Fruit fly (Drosophila melanogaster) whole organism, wandering third instar larva: Measurements from ENCODE around the gene CG4586.

Experiments used
- CG32264 ChIP-seq: fragments of 200-800 bp; sonication (Bioruptor generic); optimal IDR thresholded peaks from 2 replicates; lab custom pipeline; 2016; ENCODE audit warnings: missing biosample characterization, missing genetic modification characterization
- CG9705 ChIP-seq: fragments of 200-800 bp; sonication (Bioruptor generic); optimal IDR thresholded peaks from 2 replicates; lab custom pipeline; 2018; ENCODE audit warnings: missing biosample characterization, mild to moderate bottlenecking, missing genetic modification characterization
- CrebA ChIP-seq: fragments of 200-800 bp; sonication (Bioruptor generic); optimal IDR thresholded peaks from 2 replicates; lab custom pipeline; 2016; ENCODE audit warnings: missing biosample characterization, mild to moderate bottlenecking, missing genetic modification characterization, borderline replicate concordance
- Dif ChIP-seq: fragments of 200-275, 200-300 bp; sonication (Bioruptor generic); optimal IDR thresholded peaks from 2 replicates; lab custom pipeline; 2018; ENCODE audit warnings: missing biosample characterization, missing genetic modification characterization; ENCODE audit not compliant: partially characterized antibody
- GATAd ChIP-seq: sonication (Bioruptor generic); optimal IDR thresholded peaks from 2 replicates; lab custom pipeline; 2016; ENCODE audit warnings: missing biosample characterization, missing genetic modification characterization
- HLH106 ChIP-seq: fragments of 200-800 bp; optimal IDR thresholded peaks from 3 replicates; lab custom pipeline; 2019; ENCODE audit warnings: missing biosample characterization, mild to moderate bottlenecking, missing genetic modification characterization, moderate library complexity
- Hnf4 ChIP-seq: fragments of 200-800 bp; sonication (Bioruptor generic); optimal IDR thresholded peaks from 2 replicates; lab custom pipeline; 2016; ENCODE audit warnings: missing biosample characterization, mild to moderate bottlenecking, missing genetic modification characterization
- Hr78 ChIP-seq: fragments of >200 bp; optimal IDR thresholded peaks from 2 replicates; lab custom pipeline; 2017; ENCODE audit warnings: missing biosample characterization, missing genetic modification characterization
- Jra ChIP-seq: sonication (Bioruptor generic); optimal IDR thresholded peaks from 2 replicates; lab custom pipeline; 2016; ENCODE audit warnings: missing biosample characterization, missing genetic modification characterization
- Mio ChIP-seq: sonication (Bioruptor generic); optimal IDR thresholded peaks from 2 replicates; lab custom pipeline; 2016; ENCODE audit warnings: missing biosample characterization, missing genetic modification characterization
- Myc ChIP-seq: fragments of >200 bp; optimal IDR thresholded peaks from 2 replicates; lab custom pipeline; 2017
- N ChIP-seq: fragments of >200 bp; optimal IDR thresholded peaks from 2 replicates; lab custom pipeline; 2018; ENCODE audit warnings: missing biosample characterization, missing external identifiers, missing genetic modification characterization
- OdsH ChIP-seq: fragments of 200-800 bp; sonication (Bioruptor generic); optimal IDR thresholded peaks from 2 replicates; lab custom pipeline; 2016; ENCODE audit warnings: missing biosample characterization, mild to moderate bottlenecking, missing genetic modification characterization
- Rel ChIP-seq, 2 experiments: fragments of 200-800 bp; sonication (Bioruptor generic) in 1 of 2; optimal IDR thresholded peaks; 2 replicates in 1 of 2; 3 replicates in 1 of 2; lab custom pipeline; 2016 to 2019; ENCODE audit warnings: mild to moderate bottlenecking in 2 of 2, missing biosample characterization in 2 of 2, missing genetic modification characterization in 2 of 2, moderate library complexity in 1 of 2
- Sp1 ChIP-seq: fragments of 200-800 bp; sonication (Bioruptor generic); optimal IDR thresholded peaks from 3 replicates; lab custom pipeline; 2019; ENCODE audit warnings: missing biosample characterization, mild to moderate bottlenecking, missing genetic modification characterization, moderate library complexity
- Vsx2 ChIP-seq: fragments of 200-300, 225-300 bp; sonication (Bioruptor generic); optimal IDR thresholded peaks from 2 replicates; lab custom pipeline; 2018; ENCODE audit warnings: missing biosample characterization, missing genetic modification characterization; ENCODE audit not compliant: partially characterized antibody
- br ChIP-seq: fragments of 200-800 bp; sonication (Bioruptor generic); optimal IDR thresholded peaks from 2 replicates; lab custom pipeline; 2016; ENCODE audit warnings: missing biosample characterization, missing genetic modification characterization
- brk ChIP-seq: fragments of 200-800 bp; sonication (Bioruptor generic); optimal IDR thresholded peaks from 2 replicates; lab custom pipeline; 2016; ENCODE audit warnings: missing biosample characterization, mild to moderate bottlenecking, missing genetic modification characterization
- dl ChIP-seq, 2 experiments: fragments of 175-275, 200-275 bp in 1 of 2; fragments of 200-275 bp in 1 of 2; sonication (Bioruptor generic); optimal IDR thresholded peaks; lab custom pipeline; 2018; ENCODE audit warnings: mild to moderate bottlenecking in 2 of 2, missing biosample characterization in 2 of 2, missing genetic modification characterization in 2 of 2, moderate library complexity in 2 of 2; ENCODE audit not compliant: partially characterized antibody in 2 of 2, insufficient read depth in 1 of 2
- dmrt93B ChIP-seq: fragments of 200-800 bp; sonication (Bioruptor generic); optimal IDR thresholded peaks from 2 replicates; lab custom pipeline; 2018; ENCODE audit warnings: missing biosample characterization, mild to moderate bottlenecking, missing genetic modification characterization
- dsf ChIP-seq: sonication (Bioruptor generic); optimal IDR thresholded peaks from 2 replicates; lab custom pipeline; 2016; ENCODE audit warnings: missing biosample characterization, missing genetic modification characterization, borderline replicate concordance
- ey ChIP-seq: fragments of 200-800 bp; sonication (Bioruptor generic); optimal IDR thresholded peaks from 2 replicates; lab custom pipeline; 2016; ENCODE audit warnings: missing biosample characterization, missing genetic modification characterization
- foxo ChIP-seq, 2 experiments: fragments of 200-800 bp; sonication (Bioruptor generic); optimal IDR thresholded peaks; 2 replicates in 1 of 2; 3 replicates in 1 of 2; lab custom pipeline; 2016 to 2017; ENCODE audit warnings: missing biosample characterization in 2 of 2, missing genetic modification characterization in 2 of 2
- fru ChIP-seq: fragments of 200-800 bp; sonication (Bioruptor generic); optimal IDR thresholded peaks from 3 replicates; lab custom pipeline; 2016; ENCODE audit warnings: missing biosample characterization, mild to moderate bottlenecking, missing genetic modification characterization
- h ChIP-seq: fragments of 200-800 bp; sonication (Bioruptor generic); optimal IDR thresholded peaks from 3 replicates; lab custom pipeline; 2016; ENCODE audit warnings: missing biosample characterization, mild to moderate bottlenecking, missing genetic modification characterization
- lola ChIP-seq: fragments of >200 bp; optimal IDR thresholded peaks from 2 replicates; lab custom pipeline; 2017; ENCODE audit warnings: missing biosample characterization, missing genetic modification characterization
- pan ChIP-seq: fragments of >200 bp; optimal IDR thresholded peaks from 2 replicates; lab custom pipeline; 2017
- psq ChIP-seq: fragments of 200-800 bp; sonication (Bioruptor generic); optimal IDR thresholded peaks from 3 replicates; lab custom pipeline; 2017; ENCODE audit warnings: missing biosample characterization, mild to moderate bottlenecking, missing genetic modification characterization, moderate library complexity
- rgr ChIP-seq: fragments of 200-800 bp; sonication (Bioruptor generic); optimal IDR thresholded peaks from 3 replicates; lab custom pipeline; 2016; ENCODE audit warnings: missing biosample characterization, mild to moderate bottlenecking, missing genetic modification characterization
- sage ChIP-seq: fragments of 200-800 bp; sonication (Bioruptor generic); optimal IDR thresholded peaks from 2 replicates; lab custom pipeline; 2016; ENCODE audit warnings: missing biosample characterization, mild to moderate bottlenecking, missing genetic modification characterization
- sv ChIP-seq: fragments of 200-800 bp; sonication (Bioruptor generic); optimal IDR thresholded peaks from 3 replicates; lab custom pipeline; 2016; ENCODE audit warnings: missing biosample characterization, missing genetic modification characterization
- tai ChIP-seq: sonication (Bioruptor generic); optimal IDR thresholded peaks from 2 replicates; lab custom pipeline; 2016; ENCODE audit warnings: missing biosample characterization, missing genetic modification characterization
- usp ChIP-seq: fragments of >200 bp; optimal IDR thresholded peaks from 2 replicates; lab custom pipeline; 2017; ENCODE audit warnings: missing biosample characterization, missing genetic modification characterization
- woc ChIP-seq: sonication (Bioruptor generic); optimal IDR thresholded peaks from 2 replicates; lab custom pipeline; 2016; ENCODE audit warnings: missing biosample characterization, mild to moderate bottlenecking, missing genetic modification characterization

The CG4586 gene

dm6 chrX:6987091-6987490, 17.4 kb downstream of the CG4586 start:
- TF ChIP-seq N (GFP tag; lab: Kevin White, UChicago): no peak
- peak; percentile 33 for TF ChIP-seq Dif (GFP tag; lab: Kevin White, UChicago)

- TF ChIP-seq lola (no peak), CG32264 (GFP tag; lab: Kevin White, UChicago) (no peak), woc (GFP tag; lab: Kevin White, UChicago) (no peak), br (GFP tag; lab: Kevin White, UChicago) (no peak), GATAd (no peak), ey (GFP tag; lab: Kevin White, UChicago) (no peak), sv (GFP tag; lab: Kevin White, UChicago) (no peak), psq (GFP tag; lab: Kevin White, UChicago) (no peak), foxo (GFP tag; optimal IDR thresholded peaks at IDR 0.05; lab: Kevin White, UChicago) (no peak), Jra (no peak), Dif (GFP tag; lab: Kevin White, UChicago) (no peak), usp (GFP tag; lab: Kevin White, UChicago) (no peak), pan (no peak), dmrt93B (GFP tag; lab: Kevin White, UChicago) (no peak), h (no peak)
Measured at dm6 chrX:6988082-6988481, 18.4 kb downstream of the CG4586 start.

dm6 chrX:6988632-6989338, 19.1 kb downstream of the CG4586 start:
- TF ChIP-seq brk (no peak), dl (GFP tag; optimal IDR thresholded peaks at IDR 0.05; lab: Kevin White, UChicago; ENCODE audit: insufficient read depth in 1 of 2, partially characterized antibody in 2 of 2) (peak; percentile 24 to 38), psq (GFP tag; lab: Kevin White, UChicago) (peak; percentile 60)

- peak; percentile 22 for TF ChIP-seq ey (GFP tag; lab: Kevin White, UChicago)
- no peak for TF ChIP-seq CrebA (GFP tag; lab: Kevin White, UChicago)
- no peak for TF ChIP-seq Mio
- TF ChIP-seq Vsx2 (GFP tag; lab: Kevin White, UChicago): no peak
- no peak for TF ChIP-seq sage
- no peak for TF ChIP-seq GATAd
- no peak for TF ChIP-seq Myc (lab: Kevin White, UChicago)
- TF ChIP-seq foxo (GFP tag; optimal IDR thresholded peaks at IDR 0.05; lab: Kevin White, UChicago): peak in 1 of 2 experiments; percentile 53
- no peak for TF ChIP-seq N (GFP tag; lab: Kevin White, UChicago)
- no peak for TF ChIP-seq pan
- TF ChIP-seq CG9705 (GFP tag; lab: Kevin White, UChicago): no peak
- TF ChIP-seq Hr78: no peak
- TF ChIP-seq lola: no peak
- TF ChIP-seq fru (GFP tag; lab: Kevin White, UChicago): peak; percentile 44
- TF ChIP-seq rgr (GFP tag; lab: Kevin White, UChicago): peak; percentile 24
- TF ChIP-seq sv (GFP tag; lab: Kevin White, UChicago): no peak
- TF ChIP-seq usp (GFP tag; lab: Kevin White, UChicago): no peak
- no peak for TF ChIP-seq Sp1 (GFP tag; lab: Kevin White, UChicago)
- no peak for TF ChIP-seq br (GFP tag; lab: Kevin White, UChicago)
- TF ChIP-seq HLH106 (tag; lab: Kevin White, UChicago): no peak
- TF ChIP-seq Hnf4 (GFP tag; lab: Kevin White, UChicago): peak; percentile 18
- no peak for TF ChIP-seq dsf (GFP tag; lab: Kevin White, UChicago)
- no peak for TF ChIP-seq Rel (GFP tag; optimal IDR thresholded peaks at IDR 0.05; lab: Kevin White, UChicago)
- peak; percentile 1 for TF ChIP-seq Rel (tag; optimal IDR thresholded peaks at IDR 0.05; lab: Kevin White, UChicago)
- TF ChIP-seq OdsH (GFP tag; lab: Kevin White, UChicago): no peak
- TF ChIP-seq dmrt93B (GFP tag; lab: Kevin White, UChicago): peak; percentile 1
- TF ChIP-seq psq (GFP tag; lab: Kevin White, UChicago): no peak
- peak; percentile 51 for TF ChIP-seq woc (GFP tag; lab: Kevin White, UChicago)
- no peak for TF ChIP-seq tai (GFP tag; lab: Kevin White, UChicago)
- peak; percentile 57 for TF ChIP-seq h
Measured at dm6 chrX:6990105-6990504, 20.4 kb downstream of the CG4586 start.
